Worm (Caenorhabditis elegans): ENCODE results near the gene C25A8.2.

ce11 chrIV:6991070-6991469 lies 18.6 kb upstream of the C25A8.2 start:
- TF ChIP-seq sox-4 (tag; optimal IDR thresholded peaks at IDR 0.05), result no peak
- no peak for TF ChIP-seq npax-4 (tag; optimal IDR thresholded peaks at IDR 0.05)
- no peak for TF ChIP-seq tbx-2 (tag; optimal IDR thresholded peaks at IDR 0.05)
- TF ChIP-seq nhr-11 (tag; optimal IDR thresholded peaks at IDR 0.05), result no peak
- no peak for TF ChIP-seq nfya-1 (tag; optimal IDR thresholded peaks at IDR 0.05)
- TF ChIP-seq fkh-10 (GFP tag; optimal IDR thresholded peaks at IDR 0.05), result no peak
- no peak for TF ChIP-seq lim-6 (tag; optimal IDR thresholded peaks at IDR 0.05)

Measured in whole organism, late embryonic.